Worm (Caenorhabditis elegans) whole organism, L4/young adult: ENCODE measurements around the gene ocr-4.

Experiments used
- W03F9.2 ChIP-seq: fragments of 150-350 bp; optimal IDR thresholded peaks from 2 replicates; lab custom pipeline; 2014; ENCODE audit warnings: missing biosample characterization, missing genetic modification characterization
- dao-5 ChIP-seq: sonication (generic microtip); optimal IDR thresholded peaks from 2 replicates; lab custom pipeline; 2016; ENCODE audit warnings: missing genotype, missing genetic modification characterization, moderate library complexity, missing compliant biosample characterization
- him-1 ChIP-seq: sonication (generic microtip); optimal IDR thresholded peaks from 2 replicates; lab custom pipeline; 2016; ENCODE audit warnings: missing genotype, missing genetic modification reagents, missing genetic modification characterization, missing compliant biosample characterization

ce11 chrIV:7282957-7283356, 49.6 kb downstream of the ocr-4 start, which contains the start of gene C06E4.1:
- no peak for TF ChIP-seq dao-5 (tag; lab: Kevin White, UChicago)
- TF ChIP-seq him-1 (tag; lab: Kevin White, UChicago) = no peak
- TF ChIP-seq W03F9.2 = no peak
